Worm (Caenorhabditis elegans) whole organism, L1 larva: ENCODE results near the gene F08G2.7.

Experiments used
- C16A3.4 ChIP-seq: fragments of 150-350 bp; optimal IDR thresholded peaks from 2 replicates; lab custom pipeline; 2014; ENCODE audit warnings: missing biosample characterization, missing genetic modification characterization
- C34B4.2 ChIP-seq: sonication (generic microtip); optimal IDR thresholded peaks from 2 replicates; lab custom pipeline; 2017; ENCODE audit warnings: mild to moderate bottlenecking, missing genetic modification characterization, missing compliant biosample characterization
- F16B12.6 ChIP-seq: fragments of 150-350 bp; optimal IDR thresholded peaks from 2 replicates; lab custom pipeline; 2014; ENCODE audit warnings: missing biosample characterization, missing genetic modification characterization
- aha-1 ChIP-seq: fragments of 150-350 bp; optimal IDR thresholded peaks from 2 replicates; lab custom pipeline; 2014; ENCODE audit warnings: missing biosample characterization, missing genetic modification characterization
- aly-2 ChIP-seq: fragments of 150-350 bp; optimal IDR thresholded peaks from 2 replicates; lab custom pipeline; 2014; ENCODE audit warnings: missing biosample characterization, missing genetic modification characterization
- ama-1 ChIP-seq: fragments of 150-350 bp; optimal IDR thresholded peaks from 2 replicates; lab custom pipeline; 2014
- blmp-1 ChIP-seq: fragments of 150-350 bp; optimal IDR thresholded peaks from 2 replicates; lab custom pipeline; 2014; ENCODE audit warnings: missing biosample characterization, missing genetic modification characterization
- ceh-8 ChIP-seq: fragments of 200-800 bp; sonication (Bioruptor generic); optimal IDR thresholded peaks from 2 replicates; lab custom pipeline; 2018; ENCODE audit warnings: mild to moderate bottlenecking, missing genetic modification characterization, moderate library complexity, missing compliant biosample characterization
- ceh-82 ChIP-seq, 3 experiments: fragments of 150-350 bp in 1 of 3; sonication (generic microtip) in 2 of 3; optimal IDR thresholded peaks; 2 replicates each; lab custom pipeline; 2014 to 2017; ENCODE audit warnings: missing biosample characterization in 3 of 3, missing genetic modification characterization in 3 of 3
- ceh-88 ChIP-seq: fragments of 200-800 bp; sonication (Bioruptor generic); IDR thresholded peaks from 2 replicates; pipeline ENCODE4 v1.3.6; 2022; ENCODE audit warnings: missing genetic modification characterization, missing compliant biosample characterization
- ceh-90 ChIP-seq: sonication (generic microtip); optimal IDR thresholded peaks from 2 replicates; lab custom pipeline; 2016; ENCODE audit warnings: missing genetic modification characterization, missing compliant biosample characterization
- efl-3 ChIP-seq: fragments of 200-800 bp; sonication (Bioruptor generic); optimal IDR thresholded peaks from 2 replicates; lab custom pipeline; 2018; ENCODE audit warnings: mild to moderate bottlenecking, missing genetic modification characterization, missing compliant biosample characterization
- egl-13 ChIP-seq: sonication (generic microtip); optimal IDR thresholded peaks from 2 replicates; lab custom pipeline; 2016; ENCODE audit warnings: missing genotype, missing genetic modification reagents, missing genetic modification characterization, missing compliant biosample characterization
- egl-27 ChIP-seq, 2 experiments: fragments of 150-350 bp in 1 of 2; sonication (generic microtip); optimal IDR thresholded peaks; 3 replicates each; lab custom pipeline; 2017 to 2018; ENCODE audit warnings: missing biosample characterization in 2 of 2, missing genetic modification characterization in 2 of 2, missing genetic modification reagents in 2 of 2
- elt-3 ChIP-seq, 6 experiments: fragments of 150-350 bp in 1 of 6; sonication (generic microtip); optimal IDR thresholded peaks; 2 replicates each; lab custom pipeline; 2017 to 2018; ENCODE audit warnings: missing biosample characterization in 6 of 6, missing genetic modification characterization in 6 of 6, inconsistent platforms in 1 of 6
- fkh-10 ChIP-seq: sonication (generic microtip); optimal IDR thresholded peaks from 2 replicates; lab custom pipeline; 2017; ENCODE audit warnings: missing biosample characterization, missing genetic modification reagents, missing genetic modification characterization
- grh-1 ChIP-seq: fragments of 200-800 bp; sonication (Bioruptor generic); IDR thresholded peaks from 2 replicates; pipeline ENCODE4 v1.3.6; 2022; ENCODE audit warnings: missing genetic modification reagents, missing genetic modification characterization, missing compliant biosample characterization
- hlh-17 ChIP-seq: fragments of 200-800 bp; sonication (Bioruptor generic); optimal IDR thresholded peaks from 2 replicates; lab custom pipeline; 2018; ENCODE audit warnings: missing genetic modification characterization, mild to moderate bottlenecking, missing compliant biosample characterization, moderate library complexity, borderline replicate concordance
- hpl-2 ChIP-seq: fragments of 150-350 bp; optimal IDR thresholded peaks from 2 replicates; lab custom pipeline; 2014; ENCODE audit warnings: missing biosample characterization, missing genetic modification reagents, missing genetic modification characterization
- irx-1 ChIP-seq: sonication (generic microtip); optimal IDR thresholded peaks from 2 replicates; lab custom pipeline; 2016; ENCODE audit warnings: missing genetic modification characterization, missing compliant biosample characterization
- isw-1 ChIP-seq: fragments of 200-800 bp; sonication (Bioruptor generic); IDR thresholded peaks from 2 replicates; pipeline ENCODE4 v1.3.6; 2022; ENCODE audit warnings: missing genetic modification characterization, missing compliant biosample characterization
- lin-13 ChIP-seq: fragments of 150-350 bp; optimal IDR thresholded peaks from 2 replicates; lab custom pipeline; 2014; ENCODE audit warnings: missing biosample characterization, missing genetic modification reagents, missing genetic modification characterization
- lin-15B ChIP-seq: fragments of 150-350 bp; sonication (generic microtip); optimal IDR thresholded peaks from 3 replicates; lab custom pipeline; 2014; ENCODE audit warnings: missing biosample characterization, missing genetic modification characterization
- lin-35 ChIP-seq, 2 experiments: fragments of 150-350 bp; optimal IDR thresholded peaks; 2 replicates each; lab custom pipeline; 2014; ENCODE audit warnings: missing biosample characterization in 2 of 2, missing genetic modification characterization in 2 of 2, missing genetic modification reagents in 2 of 2
- lin-39 ChIP-seq: fragments of 150-350 bp; optimal IDR thresholded peaks from 2 replicates; lab custom pipeline; 2014; ENCODE audit warnings: missing biosample characterization, missing genetic modification reagents, missing genetic modification characterization
- lir-3 ChIP-seq: sonication (generic microtip); optimal IDR thresholded peaks from 2 replicates; lab custom pipeline; 2016; ENCODE audit warnings: mild to moderate bottlenecking, missing genetic modification characterization, moderate library complexity, missing compliant biosample characterization; ENCODE audit not compliant: poor library complexity
- lsy-2 ChIP-seq, 2 experiments: fragments of 150-350 bp; optimal IDR thresholded peaks; 2 replicates each; lab custom pipeline; 2014; ENCODE audit warnings: missing biosample characterization in 2 of 2, missing genetic modification characterization in 2 of 2
- mdl-1 ChIP-seq, 2 experiments: fragments of 150-350 bp; optimal IDR thresholded peaks; 2 replicates each; lab custom pipeline; 2014 to 2017; ENCODE audit warnings: missing biosample characterization in 2 of 2, missing genetic modification characterization in 2 of 2, inconsistent platforms in 1 of 2
- mef-2 ChIP-seq: fragments of 150-350 bp; optimal IDR thresholded peaks from 2 replicates; lab custom pipeline; 2014; ENCODE audit warnings: missing biosample characterization, missing genetic modification characterization
- nhr-11 ChIP-seq: fragments of 150-350 bp; optimal IDR thresholded peaks from 2 replicates; lab custom pipeline; 2014; ENCODE audit warnings: missing biosample characterization, missing genetic modification characterization
- nhr-12 ChIP-seq: sonication (generic microtip); optimal IDR thresholded peaks from 2 replicates; lab custom pipeline; 2017; ENCODE audit warnings: missing biosample characterization, missing genetic modification characterization
- nhr-237 ChIP-seq: fragments of 150-350 bp; optimal IDR thresholded peaks from 2 replicates; lab custom pipeline; 2014; ENCODE audit warnings: missing biosample characterization, missing genetic modification characterization
- nhr-28 ChIP-seq: fragments of 150-350 bp; optimal IDR thresholded peaks from 2 replicates; lab custom pipeline; 2014; ENCODE audit warnings: missing biosample characterization, missing genetic modification characterization
- nhr-47 ChIP-seq: sonication (generic microtip); optimal IDR thresholded peaks from 2 replicates; lab custom pipeline; 2016; ENCODE audit warnings: mild to moderate bottlenecking, missing genetic modification characterization, moderate library complexity, missing compliant biosample characterization
- nhr-76 ChIP-seq: sonication (generic microtip); optimal IDR thresholded peaks from 2 replicates; lab custom pipeline; 2017; ENCODE audit warnings: missing biosample characterization, missing genetic modification characterization
- nhr-90 ChIP-seq: sonication (generic microtip); optimal IDR thresholded peaks from 2 replicates; lab custom pipeline; 2016; ENCODE audit warnings: mild to moderate bottlenecking, missing genetic modification characterization, missing compliant biosample characterization; ENCODE audit not compliant: poor library complexity
- pag-3 ChIP-seq: sonication (generic microtip); optimal IDR thresholded peaks from 2 replicates; lab custom pipeline; 2017; ENCODE audit warnings: missing genetic modification characterization, mild to moderate bottlenecking, missing compliant biosample characterization, antibody characterized with exemption, borderline replicate concordance; ENCODE audit not compliant: insufficient read depth
- pax-3 ChIP-seq: fragments of 200-800 bp; sonication (Bioruptor generic); optimal IDR thresholded peaks from 2 replicates; lab custom pipeline; 2018; ENCODE audit warnings: mild to moderate bottlenecking, missing genetic modification characterization, moderate library complexity, missing compliant biosample characterization
- rnt-1 ChIP-seq: sonication (generic microtip); optimal IDR thresholded peaks from 2 replicates; lab custom pipeline; 2016; ENCODE audit warnings: mild to moderate bottlenecking, missing genetic modification characterization, moderate library complexity, missing compliant biosample characterization
- snpc-4 ChIP-seq: fragments of 150-350 bp; optimal IDR thresholded peaks from 2 replicates; lab custom pipeline; 2014; ENCODE audit warnings: missing biosample characterization, missing genetic modification characterization
- snu-23 ChIP-seq: sonication (generic microtip); optimal IDR thresholded peaks from 2 replicates; lab custom pipeline; 2016; ENCODE audit warnings: missing genetic modification characterization, missing compliant biosample characterization
- sox-4 ChIP-seq: sonication (generic microtip); optimal IDR thresholded peaks from 2 replicates; lab custom pipeline; 2016; ENCODE audit warnings: missing genetic modification characterization, missing compliant biosample characterization
- swsn-7 ChIP-seq: sonication (generic microtip); optimal IDR thresholded peaks from 2 replicates; lab custom pipeline; 2016; ENCODE audit warnings: missing genetic modification characterization, missing compliant biosample characterization
- tlp-1 ChIP-seq: fragments of 150-350 bp; optimal IDR thresholded peaks from 2 replicates; lab custom pipeline; 2014; ENCODE audit warnings: missing biosample characterization, missing genetic modification characterization
- unc-130 ChIP-seq: fragments of 150-350 bp; optimal IDR thresholded peaks from 2 replicates; lab custom pipeline; 2017; ENCODE audit warnings: missing biosample characterization, missing genetic modification characterization, inconsistent platforms
- unc-30 ChIP-seq: sonication (generic microtip); optimal IDR thresholded peaks from 2 replicates; lab custom pipeline; 2017; ENCODE audit warnings: missing biosample characterization, missing genetic modification characterization
- unc-86 ChIP-seq: sonication (generic microtip); optimal IDR thresholded peaks from 2 replicates; lab custom pipeline; 2016; ENCODE audit warnings: missing genetic modification characterization, missing compliant biosample characterization
- zip-4 ChIP-seq: fragments of 200-800 bp; sonication (Bioruptor generic); optimal IDR thresholded peaks from 2 replicates; lab custom pipeline; 2018; ENCODE audit warnings: mild to moderate bottlenecking, missing genetic modification characterization, moderate library complexity, missing compliant biosample characterization
- ztf-11 ChIP-seq, 2 experiments: sonication (generic microtip); optimal IDR thresholded peaks; 2 replicates each; lab custom pipeline; 2016 to 2017; ENCODE audit warnings: missing genetic modification characterization in 2 of 2, missing biosample characterization in 1 of 2, missing compliant biosample characterization in 1 of 2
- ztf-4 ChIP-seq: fragments of 150-350 bp; optimal IDR thresholded peaks from 2 replicates; lab custom pipeline; 2014; ENCODE audit warnings: missing biosample characterization, missing genetic modification characterization

F08G2.7 gene

DNA sequence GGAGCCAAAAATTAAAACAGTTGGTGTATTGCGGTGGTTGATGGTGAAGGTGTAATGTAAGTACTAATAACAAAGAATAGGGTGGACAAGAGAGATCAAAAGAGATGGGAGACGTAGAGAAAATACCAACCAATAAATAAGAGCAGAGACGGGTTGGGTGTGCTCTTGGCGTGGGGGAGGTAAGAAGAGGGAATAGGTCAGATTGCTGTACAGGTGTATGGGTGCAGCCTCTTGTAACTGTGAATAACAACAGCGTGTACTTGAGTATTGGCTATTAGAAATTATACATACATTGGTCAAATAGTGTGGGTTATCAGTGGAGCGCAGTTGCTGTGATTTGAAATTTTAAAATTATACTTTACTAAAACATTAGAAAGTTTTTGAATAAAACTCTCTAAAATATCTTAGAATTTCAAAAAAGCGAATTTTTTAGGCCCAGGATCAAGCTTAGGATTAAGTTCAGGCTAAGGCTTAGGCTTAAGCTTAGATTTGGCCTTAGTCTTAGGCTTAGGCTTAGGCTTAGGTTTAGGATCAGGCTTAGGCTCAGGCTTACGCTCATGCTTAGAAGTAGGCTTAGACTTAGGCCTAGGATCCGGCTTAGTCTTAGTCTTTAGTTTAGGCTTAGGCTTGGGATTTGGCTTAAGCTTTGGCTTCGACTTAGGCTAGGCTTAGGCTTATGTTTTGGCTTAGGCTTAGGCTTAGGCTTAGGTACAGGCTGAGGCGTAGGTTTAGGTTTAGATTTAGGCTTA is at the start of gene F08G2.7:
TSS of gene F08G2.7 (minus strand) at position 51 of the 749 bp plus-strand sequence.
- no peak for TF ChIP-seq mef-2 (tag; lab: Kevin White, UChicago)
- TF ChIP-seq ceh-8 (GFP tag; lab: Kevin White, UChicago), result no peak
- TF ChIP-seq nhr-11 (tag; lab: Kevin White, UChicago), result no peak
- no peak for TF ChIP-seq elt-3 (tag; optimal IDR thresholded peaks at IDR 0.05; lab: Kevin White, UChicago)
- TF ChIP-seq snpc-4, result no peak
- no peak for TF ChIP-seq egl-13 (tag; lab: Kevin White, UChicago)
- TF ChIP-seq efl-3, result no peak
- TF ChIP-seq ztf-4, result no peak
- no peak for TF ChIP-seq F16B12.6 (tag; lab: Kevin White, UChicago)
- TF ChIP-seq blmp-1 (tag; lab: Kevin White, UChicago), result no peak
- TF ChIP-seq pag-3 (tag; lab: Kevin White, UChicago), result no peak
- TF ChIP-seq lin-39, result no peak
- TF ChIP-seq unc-86 (tag; lab: Kevin White, UChicago), result no peak
- no peak for TF ChIP-seq nhr-90 (tag; lab: Kevin White, UChicago)
- TF ChIP-seq lir-3, result no peak
- no peak for TF ChIP-seq C16A3.4
- no peak for TF ChIP-seq pax-3 (tag; lab: Kevin White, UChicago)
- TF ChIP-seq hpl-2 (GFP tag; lab: Kevin White, UChicago), result no peak

DNA sequence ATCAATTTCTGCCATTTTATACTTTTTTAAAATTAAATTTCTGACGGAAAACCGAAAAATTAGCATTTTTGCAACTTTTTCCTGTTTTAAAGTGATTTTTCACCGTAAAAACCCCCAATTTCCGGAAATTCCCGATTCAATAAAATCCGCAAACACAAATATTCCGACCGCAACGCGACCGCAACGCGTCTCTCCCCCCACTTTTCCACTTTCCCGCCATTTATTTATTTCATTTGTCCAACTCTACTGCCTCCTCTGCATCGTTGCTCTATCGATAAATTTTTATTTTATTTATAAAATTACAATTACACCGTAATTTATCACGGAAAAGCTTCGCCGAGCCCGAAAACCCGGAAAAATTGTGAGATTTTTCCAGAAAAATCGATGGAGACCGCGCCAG is 47.3 kb upstream of the F08G2.7 start, which contains the start of gene mcd-1:
TSS of gene mcd-1 (plus strand) at position 267 of the 400 bp plus-strand sequence.
- TF ChIP-seq nhr-12 (no peak), ztf-11 (tag; optimal IDR thresholded peaks at IDR 0.05; lab: Kevin White, UChicago) (no peak), fkh-10 (GFP tag; lab: Kevin White, UChicago) (peak; percentile 13), rnt-1 (no peak), nhr-76 (no peak), egl-27 (tag; optimal IDR thresholded peaks at IDR 0.05; lab: Kevin White, UChicago) (no peak), ama-1 (lab: Kevin White, UChicago) (no peak), sox-4 (tag; lab: Kevin White, UChicago) (no peak), nhr-47 (tag; lab: Kevin White, UChicago) (peak; percentile 65), nhr-90 (tag; lab: Kevin White, UChicago) (peak; percentile 15), ceh-82 (tag; optimal IDR thresholded peaks at IDR 0.05; lab: Kevin White, UChicago) (peak in 1 of 3 experiments; percentile 46), lin-15B (tag; lab: Kevin White, UChicago) (peak; percentile 92), ceh-88 (GFP tag; lab: Robert Waterston, UW) (no peak), pax-3 (tag; lab: Kevin White, UChicago) (no peak), zip-4 (no peak), swsn-7 (peak; percentile 21), hlh-17 (no peak), grh-1 (no peak), aly-2 (tag; lab: Kevin White, UChicago) (no peak), efl-3 (no peak), hpl-2 (GFP tag; lab: Kevin White, UChicago) (peak; percentile 16), irx-1 (no peak), ceh-90 (tag; lab: Kevin White, UChicago) (no peak), lin-35 (GFP tag; optimal IDR thresholded peaks at IDR 0.05; lab: Kevin White, UChicago) (peak; percentile 78 to 93), pag-3 (tag; lab: Kevin White, UChicago) (no peak), aha-1 (no peak), snu-23 (peak; percentile 65), nhr-28 (tag; lab: Kevin White, UChicago) (no peak), egl-13 (tag; lab: Kevin White, UChicago) (peak; percentile 26), tlp-1 (tag; lab: Kevin White, UChicago) (no peak), nhr-237 (no peak), unc-86 (tag; lab: Kevin White, UChicago) (peak; percentile 26), lsy-2 (tag; optimal IDR thresholded peaks at IDR 0.05; lab: Kevin White, UChicago) (peak; percentile 64 to 90), unc-30 (tag; lab: Kevin White, UChicago) (no peak), unc-130 (tag; lab: Kevin White, UChicago) (no peak), mdl-1 (tag; optimal IDR thresholded peaks at IDR 0.05; lab: Kevin White, UChicago) (peak in 1 of 2 experiments; percentile 38), isw-1 (peak; percentile 32), lin-13 (GFP tag; lab: Kevin White, UChicago) (peak; percentile 67), C34B4.2 (tag; lab: Kevin White, UChicago) (no peak)
